Worm (Caenorhabditis elegans): ENCODE results near the gene Y39A1A.16.

ce11 chrIII:10637933-10638332 lies 41.1 kb upstream of the Y39A1A.16 start:
- TF ChIP-seq mdl-1 (tag; optimal IDR thresholded peaks at IDR 0.05) (no peak), ztf-11 (tag; optimal IDR thresholded peaks at IDR 0.05) (no peak), ceh-16 (tag; optimal IDR thresholded peaks at IDR 0.05) (no peak), unc-39 (tag; optimal IDR thresholded peaks at IDR 0.05) (no peak)
